Worm (Caenorhabditis elegans) whole organism, L1 larva: ENCODE measurements around the gene M153.3.
A peak's percentile ranks its signal among the peaks of the same experiment; 100 is the strongest.

Experiments used
- blmp-1 ChIP-seq: fragments of 150-350 bp; optimal IDR thresholded peaks from 2 replicates; lab custom pipeline; 2014; ENCODE audit warnings: missing biosample characterization, missing genetic modification characterization
- efl-1 ChIP-seq, 4 experiments: fragments of 150-350 bp; optimal IDR thresholded peaks in 3 of 4; peaks in 1 of 4; 1 replicate in 1 of 4; 2 replicates in 3 of 4; lab custom pipeline; 2014; ENCODE audit warnings: missing biosample characterization in 2 of 4, missing genetic modification characterization in 2 of 4, missing genetic modification reagents in 2 of 4
- fkh-10 ChIP-seq: sonication (generic microtip); optimal IDR thresholded peaks from 2 replicates; lab custom pipeline; 2017; ENCODE audit warnings: missing biosample characterization, missing genetic modification reagents, missing genetic modification characterization
- isw-1 ChIP-seq: fragments of 200-800 bp; sonication (Bioruptor generic); IDR thresholded peaks from 2 replicates; pipeline ENCODE4 v1.3.6; 2022; ENCODE audit warnings: missing genetic modification characterization, missing compliant biosample characterization
- jun-1 ChIP-seq: fragments of 150-350 bp; optimal IDR thresholded peaks from 2 replicates; lab custom pipeline; 2014; ENCODE audit warnings: missing biosample characterization, missing genetic modification reagents, missing genetic modification characterization
- lin-15B ChIP-seq: fragments of 150-350 bp; sonication (generic microtip); optimal IDR thresholded peaks from 3 replicates; lab custom pipeline; 2014; ENCODE audit warnings: missing biosample characterization, missing genetic modification characterization
- mep-1 ChIP-seq: fragments of 150-350 bp; optimal IDR thresholded peaks from 2 replicates; lab custom pipeline; 2014; ENCODE audit warnings: missing biosample characterization, missing genetic modification characterization
- pqm-1 ChIP-seq: sonication (generic microtip); optimal IDR thresholded peaks from 3 replicates; lab custom pipeline; 2017; ENCODE audit warnings: missing biosample characterization, missing genetic modification characterization
- unc-62 ChIP-seq: fragments of 150-350 bp; optimal IDR thresholded peaks from 2 replicates; lab custom pipeline; 2014; ENCODE audit warnings: missing biosample characterization, missing genetic modification reagents, missing genetic modification characterization
- vab-15 ChIP-seq: sonication (generic microtip); optimal IDR thresholded peaks from 2 replicates; lab custom pipeline; 2017; ENCODE audit warnings: missing genotype, mild to moderate bottlenecking, missing genetic modification characterization, missing compliant biosample characterization

ce11 chrX:12172482-12173134, 29.9 kb downstream of the M153.3 start:
- TF ChIP-seq blmp-1 (tag; lab: Kevin White, UChicago), result no peak
- no peak for TF ChIP-seq fkh-10
- no peak for TF ChIP-seq mep-1
- no peak for TF ChIP-seq vab-15
- no peak for TF ChIP-seq jun-1 (tag; lab: Kevin White, UChicago)
- no peak for TF ChIP-seq unc-62 (GFP tag; lab: Kevin White, UChicago)
- peak in 1 of 2 experiments; percentile 17 for TF ChIP-seq efl-1 (optimal IDR thresholded peaks at IDR 0.05; lab: Kevin White, UChicago)
- no peak for TF ChIP-seq efl-1 (GFP tag; optimal IDR thresholded peaks at IDR 0.05 in 1 of 2; lab: Kevin White, UChicago)
- TF ChIP-seq lin-15B (tag; lab: Kevin White, UChicago), result no peak
- TF ChIP-seq isw-1 (GFP tag; lab: Robert Waterston, UW), result no peak
- no peak for TF ChIP-seq pqm-1 (tag; lab: Kevin White, UChicago)
